Worm (Caenorhabditis elegans) whole organism, L2 larva: ENCODE measurements around the gene cpr-8.

Source experiments
- C34F6.9 ChIP-seq: fragments of 150-350 bp; optimal IDR thresholded peaks from 2 replicates; lab custom pipeline; 2014; ENCODE audit warnings: missing biosample characterization, missing genetic modification characterization
- R02D3.7 ChIP-seq: fragments of 150-350 bp; optimal IDR thresholded peaks from 2 replicates; lab custom pipeline; 2014; ENCODE audit warnings: missing biosample characterization, missing genetic modification characterization
- Y55F3AM.14 ChIP-seq: fragments of 200-800 bp; sonication (Bioruptor generic); optimal IDR thresholded peaks from 2 replicates; lab custom pipeline; 2018; ENCODE audit warnings: mild to moderate bottlenecking, missing genetic modification characterization, missing compliant biosample characterization
- alr-1 ChIP-seq: fragments of 150-350 bp; optimal IDR thresholded peaks from 2 replicates; lab custom pipeline; 2014; ENCODE audit warnings: missing biosample characterization, missing genetic modification characterization
- aly-2 ChIP-seq: fragments of 150-350 bp; optimal IDR thresholded peaks from 2 replicates; lab custom pipeline; 2014; ENCODE audit warnings: missing biosample characterization, missing genetic modification characterization
- ama-1 ChIP-seq: fragments of 150-350 bp; optimal IDR thresholded peaks from 2 replicates; lab custom pipeline; 2018; ENCODE audit warnings: inconsistent platforms
- blmp-1 ChIP-seq: sonication (generic microtip); optimal IDR thresholded peaks from 2 replicates; lab custom pipeline; 2017; ENCODE audit warnings: missing genetic modification characterization, mild to moderate bottlenecking, missing compliant biosample characterization, antibody characterized with exemption, moderate library complexity; ENCODE audit not compliant: insufficient read depth
- ceh-16 ChIP-seq: fragments of 150-350 bp; optimal IDR thresholded peaks from 2 replicates; lab custom pipeline; 2014; ENCODE audit warnings: missing biosample characterization, missing genetic modification characterization
- ceh-82 ChIP-seq: fragments of 150-350 bp; optimal IDR thresholded peaks from 2 replicates; lab custom pipeline; 2014; ENCODE audit warnings: missing biosample characterization, missing genetic modification characterization
- crh-2 ChIP-seq: sonication (generic microtip); optimal IDR thresholded peaks from 2 replicates; lab custom pipeline; 2017; ENCODE audit warnings: missing biosample characterization, missing genetic modification characterization
- dmd-4 ChIP-seq: sonication (generic microtip); optimal IDR thresholded peaks from 2 replicates; lab custom pipeline; 2017; ENCODE audit warnings: missing biosample characterization, missing genetic modification characterization
- egl-27 ChIP-seq: sonication (generic microtip); optimal IDR thresholded peaks from 3 replicates; lab custom pipeline; 2017; ENCODE audit warnings: missing biosample characterization, missing genetic modification reagents, missing genetic modification characterization
- elt-1 ChIP-seq: fragments of 150-350 bp; optimal IDR thresholded peaks from 2 replicates; lab custom pipeline; 2014; ENCODE audit warnings: missing biosample characterization, missing genetic modification characterization
- elt-3 ChIP-seq: sonication (generic microtip); optimal IDR thresholded peaks from 2 replicates; lab custom pipeline; 2017; ENCODE audit warnings: missing biosample characterization, missing genetic modification characterization
- fos-1 ChIP-seq: fragments of 150-350 bp; optimal IDR thresholded peaks from 2 replicates; lab custom pipeline; 2014; ENCODE audit warnings: missing biosample characterization, missing genetic modification characterization
- gmeb-1 ChIP-seq: fragments of 150-350 bp; optimal IDR thresholded peaks from 2 replicates; lab custom pipeline; 2014; ENCODE audit warnings: missing biosample characterization, missing genetic modification characterization
- lin-11 ChIP-seq: fragments of 150-350 bp; sonication (generic microtip); optimal IDR thresholded peaks from 2 replicates; lab custom pipeline; 2014; ENCODE audit warnings: missing biosample characterization, missing genetic modification characterization, inconsistent platforms, mixed read lengths
- lin-13 ChIP-seq: fragments of 150-350 bp; optimal IDR thresholded peaks from 2 replicates; lab custom pipeline; 2014; ENCODE audit warnings: missing biosample characterization, missing genetic modification reagents, missing genetic modification characterization
- lin-39 ChIP-seq: fragments of 150-350 bp; optimal IDR thresholded peaks from 2 replicates; lab custom pipeline; 2014; ENCODE audit warnings: missing biosample characterization, missing genetic modification reagents, missing genetic modification characterization
- lsy-2 ChIP-seq, 2 experiments: fragments of 150-350 bp in 1 of 2; sonication (generic microtip) in 1 of 2; optimal IDR thresholded peaks; 2 replicates each; lab custom pipeline; 2014 to 2017; ENCODE audit warnings: missing biosample characterization in 2 of 2, missing genetic modification characterization in 2 of 2
- mab-5 ChIP-seq: fragments of 150-350 bp; optimal IDR thresholded peaks from 2 replicates; lab custom pipeline; 2014; ENCODE audit warnings: missing biosample characterization, missing genetic modification characterization
- mbf-1 ChIP-seq: sonication (generic microtip); optimal IDR thresholded peaks from 2 replicates; lab custom pipeline; 2017; ENCODE audit warnings: missing biosample characterization, missing genetic modification characterization
- mdl-1 ChIP-seq, 2 experiments: fragments of 150-350 bp in 1 of 2; sonication (generic microtip) in 1 of 2; optimal IDR thresholded peaks; 2 replicates each; lab custom pipeline; 2017; ENCODE audit warnings: missing biosample characterization in 2 of 2, missing genetic modification characterization in 2 of 2
- nhr-11 ChIP-seq: fragments of 150-350 bp; optimal IDR thresholded peaks from 2 replicates; lab custom pipeline; 2014; ENCODE audit warnings: missing biosample characterization, missing genetic modification characterization
- nhr-12 ChIP-seq: fragments of 150-350 bp; optimal IDR thresholded peaks from 2 replicates; lab custom pipeline; 2014; ENCODE audit warnings: missing biosample characterization, missing genetic modification characterization
- nhr-129 ChIP-seq: fragments of 150-350 bp; optimal IDR thresholded peaks from 2 replicates; lab custom pipeline; 2014; ENCODE audit warnings: missing biosample characterization, missing genetic modification characterization
- nhr-21 ChIP-seq: fragments of 150-350 bp; optimal IDR thresholded peaks from 2 replicates; lab custom pipeline; 2014; ENCODE audit warnings: missing biosample characterization, missing genetic modification characterization
- nhr-23 ChIP-seq: fragments of 150-350 bp; optimal IDR thresholded peaks from 2 replicates; lab custom pipeline; 2014; ENCODE audit warnings: missing biosample characterization, missing genetic modification reagents, missing genetic modification characterization
- nhr-237 ChIP-seq: fragments of 150-350 bp; optimal IDR thresholded peaks from 2 replicates; lab custom pipeline; 2014; ENCODE audit warnings: missing biosample characterization, missing genetic modification characterization
- nhr-6 ChIP-seq: fragments of 150-350 bp; optimal IDR thresholded peaks from 2 replicates; lab custom pipeline; 2014; ENCODE audit warnings: missing biosample characterization, missing genetic modification characterization
- nhr-77 ChIP-seq: fragments of 150-350 bp; optimal IDR thresholded peaks from 2 replicates; lab custom pipeline; 2014; ENCODE audit warnings: missing biosample characterization, missing genetic modification characterization
- peb-1 ChIP-seq: fragments of 150-350 bp; optimal IDR thresholded peaks from 2 replicates; lab custom pipeline; 2014; ENCODE audit warnings: missing biosample characterization, missing genetic modification characterization
- skn-1 ChIP-seq: sonication (generic microtip); optimal IDR thresholded peaks from 2 replicates; lab custom pipeline; 2017; ENCODE audit warnings: missing biosample characterization, missing genetic modification characterization
- sma-3 ChIP-seq: sonication (generic microtip); optimal IDR thresholded peaks from 2 replicates; lab custom pipeline; 2016; ENCODE audit warnings: missing genetic modification reagents, missing genetic modification characterization, missing compliant biosample characterization
- sma-9 ChIP-seq, 2 experiments: fragments of 150-350 bp in 1 of 2; sonication (generic microtip) in 1 of 2; optimal IDR thresholded peaks; 2 replicates each; lab custom pipeline; 2014 to 2016; ENCODE audit warnings: missing genetic modification characterization in 2 of 2, mild to moderate bottlenecking in 1 of 2, missing biosample characterization in 1 of 2, missing compliant biosample characterization in 1 of 2, missing genetic modification reagents in 1 of 2, moderate library complexity in 1 of 2
- snpc-4 ChIP-seq: fragments of 150-350 bp; optimal IDR thresholded peaks from 2 replicates; lab custom pipeline; 2014; ENCODE audit warnings: missing biosample characterization, missing genetic modification characterization
- unc-39 ChIP-seq: fragments of 150-350 bp; optimal IDR thresholded peaks from 2 replicates; lab custom pipeline; 2014; ENCODE audit warnings: missing biosample characterization, missing genetic modification characterization
- unc-55 ChIP-seq: fragments of 150-350 bp; sonication (generic microtip); optimal IDR thresholded peaks from 3 replicates; lab custom pipeline; 2014; ENCODE audit warnings: missing biosample characterization, missing genetic modification reagents, missing genetic modification characterization
- unc-62 ChIP-seq: fragments of 150-350 bp; optimal IDR thresholded peaks from 2 replicates; lab custom pipeline; 2014; ENCODE audit warnings: missing biosample characterization, missing genetic modification reagents, missing genetic modification characterization
- zag-1 ChIP-seq: fragments of 150-350 bp; optimal IDR thresholded peaks from 2 replicates; lab custom pipeline; 2014; ENCODE audit warnings: missing biosample characterization, missing genetic modification characterization
- ztf-1 ChIP-seq: fragments of 200-800 bp; sonication (Bioruptor generic); conservative IDR thresholded peaks from 2 replicates; pipeline ENCODE4 v1.3.6; 2022; ENCODE audit warnings: missing genetic modification characterization, missing compliant biosample characterization
- ztf-11 ChIP-seq: sonication (generic microtip); optimal IDR thresholded peaks from 2 replicates; lab custom pipeline; 2017; ENCODE audit warnings: missing biosample characterization, missing genetic modification characterization
- ztf-4 ChIP-seq: fragments of 150-350 bp; optimal IDR thresholded peaks from 2 replicates; lab custom pipeline; 2014; ENCODE audit warnings: missing biosample characterization, missing genetic modification characterization

Gene cpr-8

DNA sequence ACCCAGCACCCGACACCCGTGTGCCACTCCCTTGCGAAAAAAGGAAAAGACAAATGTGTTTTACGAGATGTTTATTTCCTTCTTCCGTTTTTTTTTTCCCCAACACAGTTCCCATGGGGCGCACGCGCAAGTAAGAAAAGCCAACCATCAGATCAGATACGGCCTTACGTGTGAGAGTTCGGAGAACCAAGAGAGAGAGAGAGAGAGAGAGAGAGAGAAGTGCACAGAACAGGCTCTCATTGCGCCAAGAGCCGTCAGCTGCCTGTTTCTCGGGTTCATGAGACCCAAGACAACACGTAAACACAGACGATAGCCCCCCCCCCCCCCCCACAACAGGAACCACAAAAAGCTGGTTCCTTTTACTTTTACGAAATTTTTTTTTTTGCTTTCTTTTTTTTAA, 17.4 kb downstream of the cpr-8 start:
- TF ChIP-seq egl-27 (tag; lab: Kevin White, UChicago) (no peak), ztf-1 (GFP tag; lab: Robert Waterston, UW) (no peak), skn-1 (tag; lab: Kevin White, UChicago) (no peak), mab-5 (no peak), nhr-12 (tag; lab: Kevin White, UChicago) (no peak), nhr-129 (tag; lab: Kevin White, UChicago) (no peak), unc-39 (tag; lab: Kevin White, UChicago) (no peak), ama-1 (no peak), zag-1 (tag; lab: Kevin White, UChicago) (no peak), blmp-1 (tag; lab: Kevin White, UChicago) (no peak), unc-55 (no peak), lin-11 (tag; lab: Kevin White, UChicago) (no peak), mbf-1 (tag; lab: Kevin White, UChicago) (no peak), nhr-77 (tag; lab: Kevin White, UChicago) (no peak), ztf-11 (tag; lab: Kevin White, UChicago) (no peak), elt-3 (no peak), nhr-237 (no peak)

DNA sequence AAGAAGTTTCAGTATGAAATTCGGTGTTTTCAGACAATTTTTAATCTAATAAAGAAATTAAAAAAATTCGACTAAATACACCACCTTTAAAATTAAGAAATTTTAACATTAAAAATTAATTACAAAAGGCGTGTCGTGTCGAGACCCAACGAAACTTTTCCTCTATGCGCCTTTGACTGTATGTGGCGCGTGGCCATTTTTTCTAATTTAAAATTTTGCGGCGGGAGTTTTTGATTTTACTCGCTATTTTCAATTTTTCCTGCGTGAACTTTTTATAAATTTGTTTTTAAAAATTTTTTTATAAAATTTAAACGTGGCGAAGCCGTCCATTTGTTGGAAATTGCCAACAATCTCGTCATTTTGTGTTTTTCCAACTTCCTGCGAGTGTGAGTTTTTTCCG, 18.3 kb downstream of the cpr-8 start:
- TF ChIP-seq ztf-11 (tag; lab: Kevin White, UChicago) (no peak), mbf-1 (tag; lab: Kevin White, UChicago) (no peak), ceh-82 (tag; lab: Kevin White, UChicago) (no peak), sma-9 (GFP tag; optimal IDR thresholded peaks at IDR 0.05; lab: Kevin White, UChicago) (no peak), sma-9 (tag; optimal IDR thresholded peaks at IDR 0.05; lab: Kevin White, UChicago) (no peak), aly-2 (no peak), C34F6.9 (tag; lab: Kevin White, UChicago) (no peak), nhr-23 (no peak), mdl-1 (tag; optimal IDR thresholded peaks at IDR 0.05; lab: Kevin White, UChicago) (no peak), dmd-4 (tag; lab: Kevin White, UChicago) (no peak), peb-1 (no peak), unc-62 (GFP tag; lab: Kevin White, UChicago) (no peak), snpc-4 (tag; lab: Kevin White, UChicago) (no peak), zag-1 (tag; lab: Kevin White, UChicago) (no peak), egl-27 (tag; lab: Kevin White, UChicago) (no peak), unc-55 (no peak), nhr-129 (tag; lab: Kevin White, UChicago) (no peak), gmeb-1 (tag; lab: Kevin White, UChicago) (no peak)

DNA sequence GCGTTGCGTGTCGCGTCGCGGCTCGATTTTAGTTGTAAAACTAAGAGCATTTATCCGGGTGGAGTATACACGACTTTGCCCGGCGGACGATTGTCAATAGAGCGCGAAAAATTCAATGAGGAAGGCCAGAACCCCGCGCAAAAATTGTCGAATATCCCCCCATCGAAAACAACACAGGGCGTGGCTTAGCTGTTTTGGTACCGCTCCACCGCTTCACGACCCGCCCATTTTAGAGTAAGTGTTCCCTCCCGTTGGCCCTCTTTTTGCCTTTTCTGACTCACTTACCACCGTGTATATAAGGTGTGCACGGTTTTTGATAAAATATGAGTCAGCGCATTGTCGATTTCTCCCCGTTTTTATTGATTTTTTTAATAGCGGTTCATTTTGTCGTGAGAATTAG, 19.0 kb downstream of the cpr-8 start:
- TF ChIP-seq peb-1 (no peak), elt-1 (tag; lab: Kevin White, UChicago) (no peak), egl-27 (tag; lab: Kevin White, UChicago) (no peak), ztf-4 (tag; lab: Kevin White, UChicago) (no peak), lin-39 (no peak), nhr-237 (no peak), ztf-11 (tag; lab: Kevin White, UChicago) (no peak), Y55F3AM.14 (GFP tag; lab: Kevin White, UChicago) (no peak), aly-2 (no peak), ama-1 (no peak), snpc-4 (tag; lab: Kevin White, UChicago) (no peak), skn-1 (tag; lab: Kevin White, UChicago) (no peak), nhr-21 (tag; lab: Kevin White, UChicago) (no peak), zag-1 (tag; lab: Kevin White, UChicago) (no peak), sma-9 (GFP tag; optimal IDR thresholded peaks at IDR 0.05; lab: Kevin White, UChicago) (no peak), sma-9 (tag; optimal IDR thresholded peaks at IDR 0.05; lab: Kevin White, UChicago) (no peak), lin-13 (no peak)

DNA sequence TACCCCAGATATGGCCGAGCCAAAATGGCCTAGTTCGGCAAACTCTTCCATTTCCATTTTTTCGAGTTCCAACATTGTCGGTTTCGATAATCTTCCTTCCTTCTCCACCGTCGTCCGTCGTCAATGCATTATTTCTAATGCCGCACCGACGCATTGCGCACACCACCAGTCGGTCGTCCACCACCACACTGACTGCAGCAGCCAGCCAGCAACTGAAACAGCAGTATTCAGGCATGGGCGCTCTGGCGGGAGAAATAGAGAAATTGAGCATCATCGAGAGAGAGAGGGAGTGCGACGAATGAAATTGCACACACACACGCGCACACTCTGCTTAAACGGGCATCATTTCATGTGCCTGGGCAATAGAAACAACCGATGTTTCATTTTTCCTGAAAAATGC, 19.5 kb downstream of the cpr-8 start:
- TF ChIP-seq nhr-11 (tag; lab: Kevin White, UChicago) (peak; percentile 60), blmp-1 (tag; lab: Kevin White, UChicago) (no peak), alr-1 (tag; lab: Kevin White, UChicago) (peak; percentile 93), elt-1 (tag; lab: Kevin White, UChicago) (no peak), unc-55 (peak; percentile 67), C34F6.9 (tag; lab: Kevin White, UChicago) (peak; percentile 59), nhr-6 (tag; lab: Kevin White, UChicago) (no peak), ceh-82 (tag; lab: Kevin White, UChicago) (no peak), peb-1 (no peak), crh-2 (tag; lab: Kevin White, UChicago) (peak; percentile 56), zag-1 (tag; lab: Kevin White, UChicago) (peak; percentile 24), sma-9 (GFP tag; optimal IDR thresholded peaks at IDR 0.05; lab: Kevin White, UChicago) (peak; percentile 12), sma-9 (tag; optimal IDR thresholded peaks at IDR 0.05; lab: Kevin White, UChicago) (no peak), dmd-4 (tag; lab: Kevin White, UChicago) (no peak), fos-1 (tag; lab: Kevin White, UChicago) (peak; percentile 43), lsy-2 (tag; optimal IDR thresholded peaks at IDR 0.05; lab: Kevin White, UChicago) (peak; percentile 10 to 42), sma-3 (GFP tag; lab: Kevin White, UChicago) (no peak), nhr-77 (tag; lab: Kevin White, UChicago) (no peak), ztf-4 (tag; lab: Kevin White, UChicago) (peak; percentile 52), mdl-1 (tag; optimal IDR thresholded peaks at IDR 0.05; lab: Kevin White, UChicago) (peak; percentile 11 to 64), ama-1 (no peak), aly-2 (no peak), ceh-16 (no peak), lin-13 (peak; percentile 45), nhr-21 (tag; lab: Kevin White, UChicago) (no peak), unc-62 (GFP tag; lab: Kevin White, UChicago) (no peak), ztf-1 (GFP tag; lab: Robert Waterston, UW) (no peak), R02D3.7 (tag; lab: Kevin White, UChicago) (no peak), gmeb-1 (tag; lab: Kevin White, UChicago) (no peak), ztf-11 (tag; lab: Kevin White, UChicago) (no peak), elt-3 (no peak), mbf-1 (tag; lab: Kevin White, UChicago) (no peak)
